Worm (Caenorhabditis elegans): ENCODE measurements around the gene tag-191.

ce11 chrV:14508005-14508521, 28.1 kb downstream of the tag-191 start, which contains the start of gene R02D5.1:
- TF ChIP-seq elt-1 (tag; optimal IDR thresholded peaks at IDR 0.05), result no peak
- no peak for TF ChIP-seq lsy-2 (tag; optimal IDR thresholded peaks at IDR 0.05)
- no peak for TF ChIP-seq nhr-25 (tag; optimal IDR thresholded peaks at IDR 0.05)

Measured in whole organism, L2 larva.